Worm (Caenorhabditis elegans) whole organism, early embryonic: ENCODE measurements around the gene F53C3.11.

Experiments
- B0310.2 ChIP-seq: sonication (generic microtip); optimal IDR thresholded peaks from 2 replicates; lab custom pipeline; 2016; ENCODE audit warnings: mild to moderate bottlenecking, missing genetic modification characterization, missing compliant biosample characterization
- F13C5.2 ChIP-seq: sonication (generic microtip); optimal IDR thresholded peaks from 2 replicates; lab custom pipeline; 2017; ENCODE audit warnings: mild to moderate bottlenecking, missing genetic modification characterization, inconsistent platforms, missing compliant biosample characterization
- aly-1 ChIP-seq: sonication (generic microtip); optimal IDR thresholded peaks from 2 replicates; lab custom pipeline; 2016; ENCODE audit warnings: missing genetic modification characterization, missing compliant biosample characterization
- ama-1 ChIP-seq: fragments of 150-350 bp; optimal IDR thresholded peaks from 2 replicates; lab custom pipeline; 2014
- ceh-13 ChIP-seq: fragments of 200-800 bp; sonication (Bioruptor generic); optimal IDR thresholded peaks from 2 replicates; lab custom pipeline; 2018; ENCODE audit warnings: mild to moderate bottlenecking, missing genetic modification characterization, missing compliant biosample characterization
- ceh-36 ChIP-seq: sonication (generic microtip); optimal IDR thresholded peaks from 2 replicates; lab custom pipeline; 2016; ENCODE audit warnings: missing genetic modification characterization, inconsistent platforms, missing compliant biosample characterization
- ets-7 ChIP-seq: sonication (generic microtip); optimal IDR thresholded peaks from 2 replicates; lab custom pipeline; 2016; ENCODE audit warnings: missing genotype, missing genetic modification characterization, missing compliant biosample characterization
- flt-1 ChIP-seq: fragments of 200-800 bp; sonication (Bioruptor generic); IDR thresholded peaks from 2 replicates; pipeline ENCODE4 v1.3.6; 2022; ENCODE audit warnings: missing genetic modification characterization, missing compliant biosample characterization
- hmbx-1 ChIP-seq: sonication (generic microtip); optimal IDR thresholded peaks from 2 replicates; lab custom pipeline; 2016; ENCODE audit warnings: mild to moderate bottlenecking, missing genetic modification characterization, missing compliant biosample characterization
- hmg-4 ChIP-seq: fragments of 200-800 bp; sonication (Bioruptor generic); optimal IDR thresholded peaks from 2 replicates; lab custom pipeline; 2018; ENCODE audit warnings: mild to moderate bottlenecking, missing genetic modification characterization, missing compliant biosample characterization
- hnd-1 ChIP-seq: sonication (generic microtip); optimal IDR thresholded peaks from 2 replicates; lab custom pipeline; 2016; ENCODE audit warnings: missing genetic modification characterization, missing compliant biosample characterization
- pes-1 ChIP-seq: fragments of 200-800 bp; sonication (Bioruptor generic); IDR thresholded peaks from 2 replicates; pipeline ENCODE4 v1.3.6; 2022; ENCODE audit warnings: missing genetic modification reagents, missing genetic modification characterization, missing compliant biosample characterization
- scrt-1 ChIP-seq: fragments of 200-800 bp; sonication (Bioruptor generic); IDR thresholded peaks from 2 replicates; pipeline ENCODE4 v1.3.6; 2022; ENCODE audit warnings: missing genetic modification characterization, missing compliant biosample characterization
- sea-1 ChIP-seq: fragments of 200-800 bp; sonication (Bioruptor generic); conservative IDR thresholded peaks from 2 replicates; pipeline ENCODE4 v1.3.6; 2022; ENCODE audit warnings: missing genetic modification characterization, missing compliant biosample characterization
- tbx-11 ChIP-seq: fragments of 200-800 bp; sonication (Bioruptor generic); IDR thresholded peaks from 2 replicates; pipeline ENCODE4 v1.3.6; 2022; ENCODE audit warnings: missing genetic modification characterization, missing compliant biosample characterization
- tbx-37 ChIP-seq: fragments of 200-800 bp; sonication (Bioruptor generic); conservative IDR thresholded peaks from 2 replicates; pipeline ENCODE4 v1.3.6; 2022; ENCODE audit warnings: missing genetic modification reagents, missing genetic modification characterization, missing compliant biosample characterization
- tra-4 ChIP-seq: sonication (generic microtip); optimal IDR thresholded peaks from 2 replicates; lab custom pipeline; 2017; ENCODE audit warnings: missing genetic modification characterization, missing compliant biosample characterization

Gene F53C3.11

ce11 chrII:3931825-3932224 is 25.3 kb upstream of the F53C3.11 start:
- TF ChIP-seq ets-7 (tag; lab: Kevin White, UChicago): no peak

ce11 chrII:3931230-3931629 is 24.7 kb upstream of the F53C3.11 start:
- TF ChIP-seq hmbx-1 (tag; lab: Kevin White, UChicago) (no peak), B0310.2 (tag; lab: Kevin White, UChicago) (no peak)

ce11 chrII:3930478-3931182 is 24.1 kb upstream of the F53C3.11 start:
- no peak for TF ChIP-seq ama-1 (lab: Kevin White, UChicago)
- TF ChIP-seq ceh-13 (GFP tag; lab: Kevin White, UChicago): no peak
- TF ChIP-seq B0310.2 (tag; lab: Kevin White, UChicago): no peak
- no peak for TF ChIP-seq hmbx-1 (tag; lab: Kevin White, UChicago)
- TF ChIP-seq tbx-37 (GFP tag; lab: Robert Waterston, UW): no peak
- TF ChIP-seq scrt-1: no peak
- no peak for TF ChIP-seq hnd-1 (tag; lab: Kevin White, UChicago)
- no peak for TF ChIP-seq sea-1 (GFP tag; lab: Robert Waterston, UW)
- TF ChIP-seq pes-1 (GFP tag; lab: Robert Waterston, UW): no peak
- no peak for TF ChIP-seq F13C5.2
- TF ChIP-seq aly-1 (tag; lab: Kevin White, UChicago): no peak
- no peak for TF ChIP-seq ceh-36 (tag; lab: Kevin White, UChicago)
- no peak for TF ChIP-seq tbx-11 (GFP tag; lab: Robert Waterston, UW)

ce11 chrII:3929446-3929845 is 22.9 kb upstream of the F53C3.11 start:
- TF ChIP-seq F13C5.2 (no peak), sea-1 (GFP tag; lab: Robert Waterston, UW) (no peak), hnd-1 (tag; lab: Kevin White, UChicago) (no peak), scrt-1 (no peak), tbx-37 (GFP tag; lab: Robert Waterston, UW) (no peak), ceh-36 (tag; lab: Kevin White, UChicago) (no peak), ets-7 (tag; lab: Kevin White, UChicago) (no peak), hmbx-1 (tag; lab: Kevin White, UChicago) (no peak), tbx-11 (GFP tag; lab: Robert Waterston, UW) (no peak)

- TF ChIP-seq tbx-11 (GFP tag; lab: Robert Waterston, UW) (no peak), aly-1 (tag; lab: Kevin White, UChicago) (no peak), tbx-37 (GFP tag; lab: Robert Waterston, UW) (no peak), flt-1 (GFP tag; lab: Robert Waterston, UW) (no peak), ceh-36 (tag; lab: Kevin White, UChicago) (no peak), F13C5.2 (no peak), hmbx-1 (tag; lab: Kevin White, UChicago) (no peak)
Observed at ce11 chrII:3927943-3928393, 21.5 kb upstream of the F53C3.11 start, which contains the start of gene plpp-1.1. Gene plpp-1.1, minus strand, starts transcription at chrII:3927993.

ce11 chrII:3922696-3923095 is 16.2 kb upstream of the F53C3.11 start:
- TF ChIP-seq B0310.2 (tag; lab: Kevin White, UChicago) (no peak), pes-1 (GFP tag; lab: Robert Waterston, UW) (no peak), flt-1 (GFP tag; lab: Robert Waterston, UW) (no peak), tbx-11 (GFP tag; lab: Robert Waterston, UW) (no peak)

ce11 chrII:3920611-3921010 is 14.1 kb upstream of the F53C3.11 start:
- TF ChIP-seq pes-1 (GFP tag; lab: Robert Waterston, UW): 0 out of 2 replicates have a peak, but pooled peaks have one; percentile 8
- no peak for TF ChIP-seq ets-7 (tag; lab: Kevin White, UChicago)

- TF ChIP-seq ets-7 (tag; lab: Kevin White, UChicago) (no peak), hnd-1 (tag; lab: Kevin White, UChicago) (no peak), hmg-4 (GFP tag; lab: Kevin White, UChicago) (no peak), tra-4 (no peak), hmbx-1 (tag; lab: Kevin White, UChicago) (no peak), tbx-11 (GFP tag; lab: Robert Waterston, UW) (no peak), aly-1 (tag; lab: Kevin White, UChicago) (no peak), F13C5.2 (no peak), pes-1 (GFP tag; lab: Robert Waterston, UW) (no peak), ceh-36 (tag; lab: Kevin White, UChicago) (no peak), scrt-1 (no peak), B0310.2 (tag; lab: Kevin White, UChicago) (no peak), ama-1 (lab: Kevin White, UChicago) (no peak)
Observed at ce11 chrII:3917985-3918633, 11.6 kb upstream of the F53C3.11 start.
